Fruit fly (Drosophila melanogaster): Measurements from ENCODE around the gene RasGAP1.

DNA sequence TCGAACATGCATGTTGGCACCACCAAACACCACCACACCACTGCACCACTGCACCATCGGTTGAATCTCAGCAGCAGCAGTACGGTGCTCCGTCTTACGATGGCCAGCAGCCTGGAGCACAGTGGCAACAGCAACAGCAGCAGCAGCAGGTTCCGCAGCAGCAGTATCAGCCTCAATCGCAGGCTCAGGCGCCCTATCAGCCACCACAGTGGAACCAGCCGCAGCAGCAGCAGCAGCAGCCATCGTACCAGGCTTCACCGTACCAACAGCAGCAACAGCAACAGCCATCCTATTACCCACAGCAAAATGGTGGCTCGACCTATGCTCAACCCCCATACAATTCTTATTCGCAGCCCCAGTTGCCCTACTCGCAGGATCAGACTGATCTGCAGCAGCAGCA, 23.0 kb downstream of the RasGAP1 start:
- TF ChIP-seq gce (GFP tag; IDR thresholded peaks at IDR 0.05): no peak
- TF ChIP-seq Taf1 (GFP tag; IDR thresholded peaks at IDR 0.05): no peak
- no peak for TF ChIP-seq tin (GFP tag; optimal IDR thresholded peaks at IDR 0.05)
- no peak for TF ChIP-seq CG7357 (GFP tag; IDR thresholded peaks at IDR 0.05)

All from whole organism, embryonic.